Worm (Caenorhabditis elegans) whole organism, early embryonic: Measurements from ENCODE around the gene trpa-1.

Source experiments
- B0310.2 ChIP-seq: sonication (generic microtip); optimal IDR thresholded peaks from 2 replicates; lab custom pipeline; 2016; ENCODE audit warnings: mild to moderate bottlenecking, missing genetic modification characterization, missing compliant biosample characterization
- F13C5.2 ChIP-seq: sonication (generic microtip); optimal IDR thresholded peaks from 2 replicates; lab custom pipeline; 2017; ENCODE audit warnings: mild to moderate bottlenecking, missing genetic modification characterization, inconsistent platforms, missing compliant biosample characterization
- aly-1 ChIP-seq: sonication (generic microtip); optimal IDR thresholded peaks from 2 replicates; lab custom pipeline; 2016; ENCODE audit warnings: missing genetic modification characterization, missing compliant biosample characterization
- ama-1 ChIP-seq: fragments of 150-350 bp; optimal IDR thresholded peaks from 2 replicates; lab custom pipeline; 2014
- ceh-13 ChIP-seq: fragments of 200-800 bp; sonication (Bioruptor generic); optimal IDR thresholded peaks from 2 replicates; lab custom pipeline; 2018; ENCODE audit warnings: mild to moderate bottlenecking, missing genetic modification characterization, missing compliant biosample characterization
- ceh-36 ChIP-seq: sonication (generic microtip); optimal IDR thresholded peaks from 2 replicates; lab custom pipeline; 2016; ENCODE audit warnings: missing genetic modification characterization, inconsistent platforms, missing compliant biosample characterization
- ets-7 ChIP-seq: sonication (generic microtip); optimal IDR thresholded peaks from 2 replicates; lab custom pipeline; 2016; ENCODE audit warnings: missing genotype, missing genetic modification characterization, missing compliant biosample characterization
- flt-1 ChIP-seq: fragments of 200-800 bp; sonication (Bioruptor generic); IDR thresholded peaks from 2 replicates; pipeline ENCODE4 v1.3.6; 2022; ENCODE audit warnings: missing genetic modification characterization, missing compliant biosample characterization
- hmbx-1 ChIP-seq: sonication (generic microtip); optimal IDR thresholded peaks from 2 replicates; lab custom pipeline; 2016; ENCODE audit warnings: mild to moderate bottlenecking, missing genetic modification characterization, missing compliant biosample characterization
- hmg-4 ChIP-seq: fragments of 200-800 bp; sonication (Bioruptor generic); optimal IDR thresholded peaks from 2 replicates; lab custom pipeline; 2018; ENCODE audit warnings: mild to moderate bottlenecking, missing genetic modification characterization, missing compliant biosample characterization
- hnd-1 ChIP-seq: sonication (generic microtip); optimal IDR thresholded peaks from 2 replicates; lab custom pipeline; 2016; ENCODE audit warnings: missing genetic modification characterization, missing compliant biosample characterization
- pes-1 ChIP-seq: fragments of 200-800 bp; sonication (Bioruptor generic); IDR thresholded peaks from 2 replicates; pipeline ENCODE4 v1.3.6; 2022; ENCODE audit warnings: missing genetic modification reagents, missing genetic modification characterization, missing compliant biosample characterization
- scrt-1 ChIP-seq: fragments of 200-800 bp; sonication (Bioruptor generic); IDR thresholded peaks from 2 replicates; pipeline ENCODE4 v1.3.6; 2022; ENCODE audit warnings: missing genetic modification characterization, missing compliant biosample characterization
- sea-1 ChIP-seq: fragments of 200-800 bp; sonication (Bioruptor generic); conservative IDR thresholded peaks from 2 replicates; pipeline ENCODE4 v1.3.6; 2022; ENCODE audit warnings: missing genetic modification characterization, missing compliant biosample characterization
- tbx-11 ChIP-seq: fragments of 200-800 bp; sonication (Bioruptor generic); IDR thresholded peaks from 2 replicates; pipeline ENCODE4 v1.3.6; 2022; ENCODE audit warnings: missing genetic modification characterization, missing compliant biosample characterization
- tbx-37 ChIP-seq: fragments of 200-800 bp; sonication (Bioruptor generic); conservative IDR thresholded peaks from 2 replicates; pipeline ENCODE4 v1.3.6; 2022; ENCODE audit warnings: missing genetic modification reagents, missing genetic modification characterization, missing compliant biosample characterization
- tra-4 ChIP-seq: sonication (generic microtip); optimal IDR thresholded peaks from 2 replicates; lab custom pipeline; 2017; ENCODE audit warnings: missing genetic modification characterization, missing compliant biosample characterization

trpa-1 gene

DNA sequence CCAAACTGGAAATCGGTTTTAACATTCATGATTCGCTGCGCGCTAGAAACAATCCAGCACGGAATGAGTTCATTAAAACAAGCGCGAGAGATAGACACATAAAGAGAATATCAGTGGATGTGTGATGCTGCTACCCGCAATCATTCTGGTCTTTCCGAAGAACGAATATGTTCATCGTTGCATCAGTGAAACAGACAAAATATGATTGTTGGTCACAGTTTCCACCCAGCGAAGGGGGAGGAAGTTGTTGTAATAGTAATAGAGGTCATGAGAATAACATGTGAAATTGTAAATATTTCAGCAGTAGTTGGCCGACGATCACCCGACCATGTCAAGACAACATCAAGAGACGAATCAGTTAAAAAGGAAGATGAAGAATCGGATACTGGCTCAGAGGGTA lies 36.9 kb downstream of the trpa-1 start:
- TF ChIP-seq aly-1 (tag; lab: Kevin White, UChicago) (no peak), F13C5.2 (tag; lab: Kevin White, UChicago) (no peak), flt-1 (GFP tag; lab: Robert Waterston, UW) (no peak), tra-4 (tag; lab: Kevin White, UChicago) (no peak), tbx-11 (GFP tag; lab: Robert Waterston, UW) (no peak), B0310.2 (tag; lab: Kevin White, UChicago) (no peak), ceh-13 (GFP tag; lab: Kevin White, UChicago) (no peak), scrt-1 (no peak), sea-1 (no peak)

- no peak for TF ChIP-seq aly-1 (tag; lab: Kevin White, UChicago)
- no peak for TF ChIP-seq hmbx-1 (tag; lab: Kevin White, UChicago)
- no peak for TF ChIP-seq scrt-1
- no peak for TF ChIP-seq B0310.2 (tag; lab: Kevin White, UChicago)
- no peak for TF ChIP-seq ceh-36 (tag; lab: Kevin White, UChicago)
- TF ChIP-seq ceh-13 (GFP tag; lab: Kevin White, UChicago): no peak
- TF ChIP-seq ama-1 (lab: Kevin White, UChicago): no peak
- no peak for TF ChIP-seq pes-1 (GFP tag; lab: Robert Waterston, UW)
- no peak for TF ChIP-seq hnd-1 (tag; lab: Kevin White, UChicago)
- TF ChIP-seq tbx-11 (GFP tag; lab: Robert Waterston, UW): no peak
- no peak for TF ChIP-seq flt-1 (GFP tag; lab: Robert Waterston, UW)
- no peak for TF ChIP-seq hmg-4 (GFP tag; lab: Kevin White, UChicago)
- TF ChIP-seq tbx-37 (GFP tag; lab: Robert Waterston, UW): no peak
- no peak for TF ChIP-seq tra-4 (tag; lab: Kevin White, UChicago)
Observed at ce11 chrIV:11902832-11903231, 38.5 kb downstream of the trpa-1 start.

- TF ChIP-seq sea-1: no peak
- TF ChIP-seq B0310.2 (tag; lab: Kevin White, UChicago): no peak
- no peak for TF ChIP-seq tbx-37 (GFP tag; lab: Robert Waterston, UW)
- no peak for TF ChIP-seq scrt-1
- TF ChIP-seq hmg-4 (GFP tag; lab: Kevin White, UChicago): no peak
- no peak for TF ChIP-seq ceh-36 (tag; lab: Kevin White, UChicago)
- no peak for TF ChIP-seq ama-1 (lab: Kevin White, UChicago)
- TF ChIP-seq aly-1 (tag; lab: Kevin White, UChicago): no peak
- no peak for TF ChIP-seq pes-1 (GFP tag; lab: Robert Waterston, UW)
- no peak for TF ChIP-seq ceh-13 (GFP tag; lab: Kevin White, UChicago)
- TF ChIP-seq hnd-1 (tag; lab: Kevin White, UChicago): no peak
- no peak for TF ChIP-seq hmbx-1 (tag; lab: Kevin White, UChicago)
- no peak for TF ChIP-seq F13C5.2 (tag; lab: Kevin White, UChicago)
- no peak for TF ChIP-seq tbx-11 (GFP tag; lab: Robert Waterston, UW)
Observed at ce11 chrIV:11903676-11904075, 39.4 kb downstream of the trpa-1 start.

ce11 chrIV:11908733-11909132 lies 44.4 kb downstream of the trpa-1 start:
- TF ChIP-seq F13C5.2 (tag; lab: Kevin White, UChicago) (no peak), ceh-13 (GFP tag; lab: Kevin White, UChicago) (no peak), tbx-37 (GFP tag; lab: Robert Waterston, UW) (no peak), ama-1 (lab: Kevin White, UChicago) (no peak), hmbx-1 (tag; lab: Kevin White, UChicago) (no peak), tbx-11 (GFP tag; lab: Robert Waterston, UW) (no peak), pes-1 (GFP tag; lab: Robert Waterston, UW) (no peak), scrt-1 (no peak), flt-1 (GFP tag; lab: Robert Waterston, UW) (no peak), B0310.2 (tag; lab: Kevin White, UChicago) (no peak), ceh-36 (tag; lab: Kevin White, UChicago) (no peak), tra-4 (tag; lab: Kevin White, UChicago) (no peak), aly-1 (tag; lab: Kevin White, UChicago) (no peak), sea-1 (no peak), ets-7 (tag; lab: Kevin White, UChicago) (no peak), hnd-1 (tag; lab: Kevin White, UChicago) (no peak), hmg-4 (GFP tag; lab: Kevin White, UChicago) (no peak)

DNA sequence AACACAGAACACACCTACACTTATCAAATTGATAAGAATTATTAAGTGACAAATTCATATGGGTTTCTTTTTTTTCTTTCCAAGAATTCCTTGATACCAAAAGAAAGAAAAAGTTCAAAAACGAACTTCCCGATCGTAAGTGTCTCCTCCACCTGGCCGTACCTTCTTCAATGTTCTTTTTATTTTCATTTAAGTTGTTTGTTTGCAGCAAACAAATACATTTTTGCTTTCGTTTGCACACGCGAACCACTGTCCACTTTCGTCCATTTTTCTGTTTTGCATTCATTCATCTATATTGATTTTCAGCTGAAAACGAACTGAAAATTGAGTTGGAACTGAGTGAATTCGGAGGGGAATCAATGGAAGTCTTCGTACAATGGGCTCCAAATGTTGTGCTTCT lies 47.4 kb downstream of the trpa-1 start, which contains the start of gene VZK822L.2:
TSS of gene VZK822L.2 (plus strand) at position 301 of the 400 bp plus-strand sequence.
- TF ChIP-seq hnd-1 (tag; lab: Kevin White, UChicago) (no peak), ama-1 (lab: Kevin White, UChicago) (no peak), F13C5.2 (tag; lab: Kevin White, UChicago) (no peak), ets-7 (tag; lab: Kevin White, UChicago) (no peak), aly-1 (tag; lab: Kevin White, UChicago) (no peak), tra-4 (tag; lab: Kevin White, UChicago) (no peak)

- no peak for TF ChIP-seq B0310.2 (tag; lab: Kevin White, UChicago)
- TF ChIP-seq pes-1 (GFP tag; lab: Robert Waterston, UW): no peak
- TF ChIP-seq tbx-11 (GFP tag; lab: Robert Waterston, UW): no peak
- no peak for TF ChIP-seq hnd-1 (tag; lab: Kevin White, UChicago)
- TF ChIP-seq scrt-1: no peak
- no peak for TF ChIP-seq ceh-36 (tag; lab: Kevin White, UChicago)
- no peak for TF ChIP-seq F13C5.2 (tag; lab: Kevin White, UChicago)
- TF ChIP-seq ama-1 (lab: Kevin White, UChicago): no peak
- no peak for TF ChIP-seq hmbx-1 (tag; lab: Kevin White, UChicago)
- no peak for TF ChIP-seq aly-1 (tag; lab: Kevin White, UChicago)
- no peak for TF ChIP-seq ets-7 (tag; lab: Kevin White, UChicago)
- no peak for TF ChIP-seq ceh-13 (GFP tag; lab: Kevin White, UChicago)
Observed at ce11 chrIV:11913295-11913940, 49.1 kb downstream of the trpa-1 start.
